Worm (Caenorhabditis elegans): ENCODE results near the gene epg-9.
A peak's percentile ranks its signal among the peaks of the same experiment; 100 is the strongest.

Gene epg-9

DNA sequence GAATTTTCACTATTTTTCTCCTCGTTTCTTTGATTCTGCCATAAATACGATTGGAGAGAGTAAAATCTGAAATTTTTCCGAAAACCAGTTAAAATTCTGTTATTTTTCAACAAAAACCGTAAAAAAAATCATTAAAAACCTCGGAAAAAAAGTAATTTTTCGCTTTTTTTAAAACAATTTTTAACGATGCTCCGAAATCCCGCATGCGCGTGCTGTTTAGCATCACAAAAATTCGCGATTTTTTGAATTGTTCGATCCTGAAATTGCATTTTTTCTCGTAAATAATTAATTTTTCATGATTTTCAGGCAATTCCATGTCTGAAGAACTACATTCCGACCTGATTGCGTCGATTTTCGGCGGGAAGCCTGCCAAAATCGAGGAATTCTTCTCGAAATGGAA, 41.7 kb downstream of the epg-9 start, which contains the start of gene ric-8:
Gene ric-8 (plus strand): TSS at position 301 of the 400 bp plus-strand sequence.
- TF ChIP-seq rnt-1 (tag; optimal IDR thresholded peaks at IDR 0.05) (no peak), odd-2 (tag; optimal IDR thresholded peaks at IDR 0.05) (no peak), ceh-18 (tag; optimal IDR thresholded peaks at IDR 0.05) (no peak), dmd-4 (tag; optimal IDR thresholded peaks at IDR 0.05; ENCODE audit: borderline replicate concordance) (no peak), pqm-1 (tag; optimal IDR thresholded peaks at IDR 0.05) (no peak), hlh-8 (tag; optimal IDR thresholded peaks at IDR 0.05) (no peak), pros-1 (tag; optimal IDR thresholded peaks at IDR 0.05) (no peak), ceh-48 (tag; optimal IDR thresholded peaks at IDR 0.05) (no peak), tbx-7 (tag; optimal IDR thresholded peaks at IDR 0.05) (no peak), ceh-24 (tag; optimal IDR thresholded peaks at IDR 0.05) (no peak), lin-11 (tag; optimal IDR thresholded peaks at IDR 0.05) (no peak), Y22D7AL.16 (tag; optimal IDR thresholded peaks at IDR 0.05) (no peak), ceh-9 (tag; optimal IDR thresholded peaks at IDR 0.05) (no peak), unc-86 (tag; optimal IDR thresholded peaks at IDR 0.05) (no peak), npax-4 (tag; optimal IDR thresholded peaks at IDR 0.05) (no peak), hlh-13 (GFP tag; optimal IDR thresholded peaks at IDR 0.05) (no peak), hlh-15 (tag; optimal IDR thresholded peaks at IDR 0.05) (no peak)

DNA sequence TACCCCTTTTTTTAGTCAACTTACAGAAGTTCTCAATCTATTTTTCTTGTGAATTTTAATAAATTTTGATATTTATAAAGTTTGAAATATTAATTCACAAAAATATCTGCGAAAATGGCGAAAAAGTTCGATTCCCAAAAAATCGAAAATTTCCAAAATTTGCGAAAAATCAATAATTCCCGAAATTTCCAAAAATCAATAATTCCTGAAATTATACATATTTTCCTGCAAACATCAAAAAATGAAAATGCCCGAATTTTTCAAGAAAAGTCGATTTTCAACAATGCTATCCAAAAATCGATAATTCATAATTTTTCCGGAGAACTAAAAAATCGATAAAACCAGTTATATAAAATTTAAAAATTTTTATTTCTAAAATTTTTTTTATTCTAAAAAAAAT, 49.1 kb downstream of the epg-9 start:
- TF ChIP-seq ref-2 (tag; optimal IDR thresholded peaks at IDR 0.05) (no peak), pag-3 (tag; optimal IDR thresholded peaks at IDR 0.05; ENCODE audit: borderline replicate concordance) (no peak), ceh-48 (tag; optimal IDR thresholded peaks at IDR 0.05) (peak; percentile 15), ceh-30 (tag; optimal IDR thresholded peaks at IDR 0.05) (no peak), unc-55 (GFP tag; optimal IDR thresholded peaks at IDR 0.05) (no peak), unc-3 (GFP tag; conservative IDR thresholded peaks at IDR 0.05) (no peak), unc-3 (tag; optimal IDR thresholded peaks at IDR 0.05) (no peak), C08G9.2 (tag; optimal IDR thresholded peaks at IDR 0.05) (no peak), ceh-14 (tag; optimal IDR thresholded peaks at IDR 0.05) (no peak), npax-4 (tag; optimal IDR thresholded peaks at IDR 0.05) (no peak)

DNA sequence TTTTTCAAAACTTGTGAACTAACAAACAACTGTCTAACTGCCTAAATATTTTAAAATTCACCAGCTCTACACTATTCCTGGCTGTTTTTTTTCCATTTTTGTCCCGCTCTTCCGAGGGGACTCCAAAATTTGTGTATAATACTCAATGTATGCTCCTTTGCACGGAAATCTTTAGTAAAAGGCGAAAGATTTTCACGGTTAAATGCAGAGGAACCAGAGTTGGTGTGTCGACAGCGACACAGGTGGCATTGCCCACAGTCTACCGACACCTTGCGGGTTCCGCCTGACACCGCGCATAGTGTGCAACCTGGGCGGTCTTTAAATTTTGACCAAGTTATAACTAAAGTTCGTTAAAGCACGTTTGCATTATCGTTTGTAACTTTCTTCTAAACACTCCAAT, 54.0 kb downstream of the epg-9 start:
- no peak for TF ChIP-seq F13H6.1 (tag; optimal IDR thresholded peaks at IDR 0.05)
- no peak for TF ChIP-seq ceh-6 (GFP tag; optimal IDR thresholded peaks at IDR 0.05)
- no peak for TF ChIP-seq elt-2 (tag; optimal IDR thresholded peaks at IDR 0.05)
- TF ChIP-seq pat-9 (tag; optimal IDR thresholded peaks at IDR 0.05): no peak
- no peak for TF ChIP-seq ceh-48 (tag; optimal IDR thresholded peaks at IDR 0.05)
- TF ChIP-seq fkh-6 (tag; optimal IDR thresholded peaks at IDR 0.05): no peak
- TF ChIP-seq eyg-1 (tag; optimal IDR thresholded peaks at IDR 0.05): no peak
- no peak for TF ChIP-seq ceh-34 (tag; optimal IDR thresholded peaks at IDR 0.05)
- no peak for TF ChIP-seq C38D4.7 (GFP tag; optimal IDR thresholded peaks at IDR 0.05)
- TF ChIP-seq pha-4 (tag; optimal IDR thresholded peaks at IDR 0.05): no peak
- no peak for TF ChIP-seq unc-55 (GFP tag; optimal IDR thresholded peaks at IDR 0.05)
- no peak for TF ChIP-seq nhr-11 (tag; optimal IDR thresholded peaks at IDR 0.05)
- no peak for TF ChIP-seq pax-1 (tag; optimal IDR thresholded peaks at IDR 0.05)
- TF ChIP-seq sox-2 (GFP tag; IDR thresholded peaks at IDR 0.05): no peak
- TF ChIP-seq hlh-30 (tag; optimal IDR thresholded peaks at IDR 0.05; ENCODE audit: insufficient read depth): no peak
- no peak for TF ChIP-seq tbx-7 (tag; optimal IDR thresholded peaks at IDR 0.05)
- no peak for TF ChIP-seq ceh-2 (tag; optimal IDR thresholded peaks at IDR 0.05)
- TF ChIP-seq ceh-9 (tag; optimal IDR thresholded peaks at IDR 0.05): no peak
- TF ChIP-seq rnt-1 (tag; optimal IDR thresholded peaks at IDR 0.05): no peak

Data from whole organism, late embryonic.